Worm (Caenorhabditis elegans) whole organism, young adult: ENCODE results near the gene T03D3.5.

Experiments
- atf-7 ChIP-seq: sonication (generic microtip); optimal IDR thresholded peaks from 2 replicates; lab custom pipeline; 2017; ENCODE audit warnings: mild to moderate bottlenecking, missing genetic modification characterization, missing compliant biosample characterization
- bed-1 ChIP-seq: fragments of 200-800 bp; sonication (Bioruptor generic); IDR thresholded peaks from 2 replicates; pipeline ENCODE4 v1.3.6; 2022; ENCODE audit warnings: missing genetic modification reagents, missing genetic modification characterization, missing compliant biosample characterization
- ceh-91 ChIP-seq: fragments of 200-800 bp; sonication (Bioruptor generic); IDR thresholded peaks from 2 replicates; pipeline ENCODE4 v1.3.6; 2022; ENCODE audit warnings: missing genetic modification reagents, missing genetic modification characterization, missing compliant biosample characterization
- dox-1 ChIP-seq: fragments of 200-800 bp; sonication (Bioruptor generic); IDR thresholded peaks from 2 replicates; pipeline ENCODE4 v1.3.6; 2022; ENCODE audit warnings: missing genetic modification reagents, missing genetic modification characterization, missing compliant biosample characterization
- nhr-120 ChIP-seq: fragments of 200-800 bp; sonication (Bioruptor generic); IDR thresholded peaks from 2 replicates; pipeline ENCODE4 v1.3.6; 2022; ENCODE audit warnings: missing genetic modification characterization, missing compliant biosample characterization
- pbrm-1 ChIP-seq: fragments of 200-800 bp; sonication (Bioruptor generic); IDR thresholded peaks from 2 replicates; pipeline ENCODE4 v1.3.6; 2022; ENCODE audit warnings: missing genetic modification reagents, missing genetic modification characterization, missing compliant biosample characterization
- rcor-1 ChIP-seq: fragments of 200-800 bp; sonication (Bioruptor generic); IDR thresholded peaks from 2 replicates; pipeline ENCODE4 v1.3.6; 2022; ENCODE audit warnings: missing genetic modification reagents, missing genetic modification characterization, missing compliant biosample characterization
- tbp1 ChIP-seq: fragments of 200-800 bp; sonication (Bioruptor generic); optimal IDR thresholded peaks from 2 replicates; lab custom pipeline; 2018; ENCODE audit warnings: mild to moderate bottlenecking, missing genetic modification characterization, missing compliant biosample characterization
- tbx-9 ChIP-seq: sonication (generic microtip); optimal IDR thresholded peaks from 2 replicates; lab custom pipeline; 2016; ENCODE audit warnings: borderline replicate concordance, missing genetic modification characterization, inconsistent platforms, missing compliant biosample characterization
- ztf-22 ChIP-seq: fragments of 200-800 bp; sonication (Bioruptor generic); optimal IDR thresholded peaks from 2 replicates; lab custom pipeline; 2018; ENCODE audit warnings: mild to moderate bottlenecking, missing genetic modification characterization, moderate library complexity, missing compliant biosample characterization

ce11 chrV:2830817-2831216 lies 4.2 kb upstream of the T03D3.5 start, which contains the start of gene srw-2:
- TF ChIP-seq tbp1 (GFP tag; lab: Kevin White, UChicago) = no peak
- TF ChIP-seq ztf-22 (GFP tag; lab: Kevin White, UChicago) = no peak
- no peak for TF ChIP-seq tbx-9
- TF ChIP-seq dox-1 (GFP tag; lab: Robert Waterston, UW) = no peak
- TF ChIP-seq pbrm-1 (GFP tag; lab: Robert Waterston, UW) = no peak
- no peak for TF ChIP-seq rcor-1 (GFP tag; lab: Robert Waterston, UW)
- no peak for TF ChIP-seq ceh-91 (GFP tag; lab: Robert Waterston, UW)
- TF ChIP-seq bed-1 (GFP tag; lab: Robert Waterston, UW) = no peak
- TF ChIP-seq nhr-120 (GFP tag; lab: Robert Waterston, UW) = no peak
- no peak for TF ChIP-seq atf-7 (tag; lab: Kevin White, UChicago)
